Fruit fly (Drosophila melanogaster) whole organism, embryonic: ENCODE data around the gene CG32801.

Source experiments
- B-H2 ChIP-seq: fragments of 200-800 bp; sonication (Bioruptor generic); optimal IDR thresholded peaks from 2 replicates; lab custom pipeline; 2018; ENCODE audit warnings: missing biosample characterization, mild to moderate bottlenecking, missing genetic modification characterization
- BEAF-32 ChIP-seq: fragments of 200-800 bp; sonication (Bioruptor generic); optimal IDR thresholded peaks from 3 replicates; lab custom pipeline; 2017; ENCODE audit warnings: missing biosample characterization, missing genetic modification characterization, mild to moderate bottlenecking, moderate library complexity, missing genetic modification reagents
- Bteb2 ChIP-seq: fragments of 200-800 bp; sonication (Bioruptor generic); optimal IDR thresholded peaks from 2 replicates; lab custom pipeline; 2016; ENCODE audit warnings: missing biosample characterization, missing genetic modification characterization
- CG10431 ChIP-seq: fragments of 200-800 bp; sonication (Bioruptor generic); optimal IDR thresholded peaks from 3 replicates; lab custom pipeline; 2018; ENCODE audit warnings: missing biosample characterization, mild to moderate bottlenecking, missing genetic modification characterization
- CG11398 ChIP-seq: fragments of 200-800 bp; sonication (Bioruptor generic); optimal IDR thresholded peaks from 2 replicates; lab custom pipeline; 2016; ENCODE audit warnings: missing biosample characterization, missing genetic modification characterization
- CG13287 ChIP-seq: fragments of 200-800 bp; sonication (Bioruptor generic); IDR thresholded peaks from 2 replicates; pipeline ENCODE4 v1.3.6; 2022; ENCODE audit warnings: missing biosample characterization, missing genetic modification characterization; ENCODE audit not compliant: partially characterized antibody
- CG13424 ChIP-seq: fragments of 200-800 bp; sonication (Bioruptor generic); optimal IDR thresholded peaks from 2 replicates; lab custom pipeline; 2019; ENCODE audit warnings: missing biosample characterization, mild to moderate bottlenecking, missing genetic modification characterization, moderate library complexity
- CG13775 ChIP-seq: fragments of 200-800 bp; sonication (Bioruptor generic); optimal IDR thresholded peaks from 3 replicates; lab custom pipeline; 2017; ENCODE audit warnings: missing biosample characterization, mild to moderate bottlenecking, missing genetic modification characterization
- CG14441 ChIP-seq: fragments of 200-800 bp; sonication (Bioruptor generic); IDR thresholded peaks from 2 replicates; pipeline ENCODE4 v1.3.6; 2022; ENCODE audit warnings: missing biosample characterization, missing genetic modification characterization
- CG15011 ChIP-seq: fragments of 200-800 bp; sonication (Bioruptor generic); optimal IDR thresholded peaks from 3 replicates; lab custom pipeline; 2018; ENCODE audit warnings: missing biosample characterization, mild to moderate bottlenecking, missing genetic modification characterization
- CG16779 ChIP-seq: fragments of 200-800 bp; sonication (Bioruptor generic); IDR thresholded peaks from 2 replicates; pipeline ENCODE4 v1.3.6; 2022; ENCODE audit warnings: missing biosample characterization, missing genetic modification characterization
- CG16863 ChIP-seq: fragments of 200-800 bp; sonication (Bioruptor generic); optimal IDR thresholded peaks from 3 replicates; lab custom pipeline; 2016; ENCODE audit warnings: missing biosample characterization, missing genetic modification characterization
- CG17359 ChIP-seq: fragments of 200-800 bp; sonication (Bioruptor generic); optimal IDR thresholded peaks from 3 replicates; lab custom pipeline; 2018; ENCODE audit warnings: missing biosample characterization, mild to moderate bottlenecking, missing genetic modification characterization, moderate library complexity
- CG2120 ChIP-seq: fragments of 200-800 bp; sonication (Bioruptor generic); optimal IDR thresholded peaks from 3 replicates; lab custom pipeline; 2016; ENCODE audit warnings: missing biosample characterization, missing genetic modification characterization
- CG2889 ChIP-seq: fragments of 200-800 bp; sonication (Bioruptor generic); IDR thresholded peaks from 3 replicates; pipeline ENCODE4 v1.3.6; 2022; ENCODE audit warnings: missing biosample characterization, missing genetic modification characterization
- CG3726 ChIP-seq: fragments of 200-800 bp; sonication (Bioruptor generic); IDR thresholded peaks from 3 replicates; pipeline ENCODE4, ENCODE4 v1.3.6; 2022; ENCODE audit warnings: missing biosample characterization, missing genetic modification characterization
- CG4282 ChIP-seq: fragments of 200-800 bp; sonication (Bioruptor generic); optimal IDR thresholded peaks from 2 replicates; lab custom pipeline; 2016; ENCODE audit warnings: missing biosample characterization, missing genetic modification characterization
- CG6175 ChIP-seq: fragments of 200-800 bp; sonication (Bioruptor generic); IDR thresholded peaks from 3 replicates; pipeline ENCODE4 v1.3.6; 2022; ENCODE audit warnings: missing biosample characterization, missing genetic modification characterization
- CG6854 ChIP-seq: fragments of 200-800 bp; sonication (Bioruptor generic); optimal IDR thresholded peaks from 3 replicates; lab custom pipeline; 2017; ENCODE audit warnings: missing biosample characterization, mild to moderate bottlenecking, missing genetic modification characterization
- CG7372 ChIP-seq: fragments of 200-800 bp; sonication (Bioruptor generic); IDR thresholded peaks from 2 replicates; pipeline ENCODE4 v1.3.6; 2022; ENCODE audit warnings: missing biosample characterization, missing genetic modification characterization
- CG7928 ChIP-seq: fragments of 200-800 bp; sonication (Bioruptor generic); optimal IDR thresholded peaks from 2 replicates; lab custom pipeline; 2017; ENCODE audit warnings: missing biosample characterization, mild to moderate bottlenecking, missing genetic modification characterization
- CG8478 ChIP-seq: fragments of >200 bp; optimal IDR thresholded peaks from 2 replicates; lab custom pipeline; 2018
- CG9215 ChIP-seq: fragments of 200-800 bp; sonication (Bioruptor generic); IDR thresholded peaks from 2 replicates; pipeline ENCODE4 v1.3.6; 2022; ENCODE audit warnings: missing biosample characterization, missing genetic modification characterization
- Deaf1 ChIP-seq: fragments of 200-800 bp; optimal IDR thresholded peaks from 3 replicates; lab custom pipeline; 2019; ENCODE audit warnings: missing biosample characterization, mild to moderate bottlenecking, missing genetic modification characterization, moderate library complexity
- Gug ChIP-seq: fragments of 200-800 bp; sonication (Bioruptor generic); IDR thresholded peaks from 4 replicates; pipeline ENCODE4 v1.3.6; 2022; ENCODE audit warnings: missing biosample characterization, missing genetic modification characterization
- HHEX ChIP-seq: fragments of 200-800 bp; sonication (Bioruptor generic); optimal IDR thresholded peaks from 3 replicates; lab custom pipeline; 2017; ENCODE audit warnings: missing biosample characterization, mild to moderate bottlenecking, missing genetic modification characterization, missing genetic modification reagents
- MBD-R2 ChIP-seq: fragments of 200-800 bp; sonication (Bioruptor generic); IDR thresholded peaks from 2 replicates; pipeline ENCODE4 v1.3.6; 2022; ENCODE audit warnings: missing biosample characterization, missing genetic modification characterization
- Myb ChIP-seq: fragments of 200-800 bp; sonication (Bioruptor generic); optimal IDR thresholded peaks from 2 replicates; lab custom pipeline; 2016; ENCODE audit warnings: missing biosample characterization, missing genetic modification characterization
- Oli ChIP-seq: fragments of 200-800 bp; sonication (Bioruptor generic); optimal IDR thresholded peaks from 2 replicates; lab custom pipeline; 2018; ENCODE audit warnings: missing biosample characterization, mild to moderate bottlenecking, missing genetic modification characterization, moderate library complexity
- Optix ChIP-seq: fragments of 200-800 bp; sonication (Bioruptor generic); IDR thresholded peaks from 3 replicates; pipeline ENCODE4 v1.3.6; 2022; ENCODE audit warnings: missing biosample characterization, missing genetic modification characterization
- Sin3A ChIP-seq: fragments of >200 bp; optimal IDR thresholded peaks from 2 replicates; lab custom pipeline; 2018
- Sry-β ChIP-seq: fragments of 200-800 bp; sonication (Bioruptor generic); optimal IDR thresholded peaks from 2 replicates; lab custom pipeline; 2018; ENCODE audit warnings: missing biosample characterization, mild to moderate bottlenecking, missing genetic modification characterization, moderate library complexity
- Sry-δ ChIP-seq: fragments of 200-800 bp; sonication (Bioruptor generic); optimal IDR thresholded peaks from 2 replicates; lab custom pipeline; 2016; ENCODE audit warnings: missing biosample characterization, missing genetic modification characterization
- ap ChIP-seq: fragments of 200-800 bp; sonication (Bioruptor generic); IDR thresholded peaks from 2 replicates; pipeline ENCODE4 v1.3.6; 2022; ENCODE audit warnings: missing biosample characterization, missing genetic modification characterization
- ara ChIP-seq: fragments of 200-800 bp; sonication (Bioruptor generic); IDR thresholded peaks from 2 replicates; pipeline ENCODE4 v1.3.6; 2022; ENCODE audit warnings: missing biosample characterization, missing genetic modification characterization
- ato ChIP-seq: fragments of 200-800 bp; sonication (Bioruptor generic); IDR thresholded peaks from 2 replicates; pipeline ENCODE4 v1.3.6; 2022; ENCODE audit warnings: missing biosample characterization, missing genetic modification characterization; ENCODE audit not compliant: partially characterized antibody
- ftz-f1 ChIP-seq: fragments of 200-800 bp; sonication (Bioruptor generic); optimal IDR thresholded peaks from 2 replicates; lab custom pipeline; 2016; ENCODE audit warnings: missing biosample characterization, missing genetic modification characterization
- gem ChIP-seq: fragments of 200-800 bp; sonication (Bioruptor generic); optimal IDR thresholded peaks from 2 replicates; lab custom pipeline; 2019; ENCODE audit warnings: missing biosample characterization, mild to moderate bottlenecking, missing genetic modification characterization, moderate library complexity
- grau ChIP-seq: fragments of 200-800 bp; optimal IDR thresholded peaks from 3 replicates; lab custom pipeline; 2019; ENCODE audit warnings: missing biosample characterization, mild to moderate bottlenecking, missing genetic modification characterization, moderate library complexity
- gro ChIP-seq: fragments of 200-800 bp; sonication (Bioruptor generic); optimal IDR thresholded peaks from 2 replicates; lab custom pipeline; 2016; ENCODE audit warnings: missing biosample characterization, missing genetic modification characterization
- h ChIP-seq: fragments of >200 bp; optimal IDR thresholded peaks from 2 replicates; lab custom pipeline; 2017
- hb ChIP-seq: fragments of 200-800 bp; sonication (Bioruptor generic); IDR thresholded peaks from 3 replicates; pipeline ENCODE4 v1.3.6; 2022; ENCODE audit warnings: missing biosample characterization, missing genetic modification characterization; ENCODE audit not compliant: partially characterized antibody
- jing ChIP-seq: fragments of 200-800 bp; sonication (Bioruptor generic); optimal IDR thresholded peaks from 2 replicates; lab custom pipeline; 2018; ENCODE audit warnings: missing biosample characterization, mild to moderate bottlenecking, missing genetic modification characterization
- luna ChIP-seq: fragments of 200-800 bp; sonication (Bioruptor generic); optimal IDR thresholded peaks from 2 replicates; lab custom pipeline; 2016; ENCODE audit warnings: missing biosample characterization, missing genetic modification characterization
- rib ChIP-seq: fragments of 200-800 bp; sonication (Bioruptor generic); IDR thresholded peaks from 2 replicates; pipeline ENCODE4 v1.3.6; 2022; ENCODE audit warnings: missing biosample characterization, missing genetic modification characterization
- row ChIP-seq: fragments of 200-800 bp; sonication (Bioruptor generic); IDR thresholded peaks from 3 replicates; pipeline ENCODE4 v1.3.6; 2022; ENCODE audit warnings: missing biosample characterization, missing genetic modification characterization
- scrt ChIP-seq: fragments of 200-800 bp; sonication (Bioruptor generic); optimal IDR thresholded peaks from 2 replicates; lab custom pipeline; 2018; ENCODE audit warnings: missing biosample characterization, mild to moderate bottlenecking, missing genetic modification characterization, moderate library complexity
- slbo ChIP-seq: fragments of 200-800 bp; sonication (Bioruptor generic); IDR thresholded peaks from 2 replicates; pipeline ENCODE4 v1.3.6; 2022; ENCODE audit warnings: missing biosample characterization, missing genetic modification characterization
- slp2 ChIP-seq: fragments of 200-800 bp; sonication (Bioruptor generic); optimal IDR thresholded peaks from 2 replicates; lab custom pipeline; 2016; ENCODE audit warnings: missing biosample characterization, missing genetic modification characterization
- tap ChIP-seq: fragments of 200-800 bp; optimal IDR thresholded peaks from 3 replicates; lab custom pipeline; 2019; ENCODE audit warnings: missing biosample characterization, mild to moderate bottlenecking, missing genetic modification characterization, moderate library complexity
- trem ChIP-seq: fragments of 200-800 bp; optimal IDR thresholded peaks from 3 replicates; lab custom pipeline; 2019; ENCODE audit warnings: missing biosample characterization, mild to moderate bottlenecking, missing genetic modification characterization, moderate library complexity
- tup ChIP-seq: fragments of 200-800 bp; sonication (Bioruptor generic); optimal IDR thresholded peaks from 2 replicates; lab custom pipeline; 2016; ENCODE audit warnings: missing biosample characterization, mild to moderate bottlenecking, missing genetic modification characterization, moderate library complexity
- unc-4 ChIP-seq: fragments of 200-800 bp; sonication (Bioruptor generic); IDR thresholded peaks from 2 replicates; pipeline ENCODE4 v1.3.6; 2022; ENCODE audit warnings: missing biosample characterization, missing genetic modification characterization; ENCODE audit not compliant: partially characterized antibody

CG32801 gene

dm6 chrX:1901605-1902136, 1.3 kb downstream of the CG32801 start, which contains the start of gene Ldaf1 (continued):
- TF ChIP-seq Deaf1 (tag; lab: Kevin White, UChicago) (no peak), CG16863 (GFP tag; lab: Kevin White, UChicago) (no peak), CG6175 (GFP tag; lab: Robert Waterston, UW) (no peak), CG15011 (GFP tag; lab: Kevin White, UChicago) (no peak), trem (tag; lab: Kevin White, UChicago) (peak; percentile 28), Sry-β (GFP tag; lab: Kevin White, UChicago) (no peak), CG14441 (GFP tag; lab: Robert Waterston, UW) (no peak), HHEX (GFP tag; lab: Kevin White, UChicago) (no peak), Bteb2 (GFP tag; lab: Kevin White, UChicago) (no peak), unc-4 (GFP tag; lab: Robert Waterston, UW) (no peak), luna (GFP tag; lab: Kevin White, UChicago) (no peak), Optix (no peak), CG4282 (no peak), row (GFP tag; lab: Robert Waterston, UW) (peak; percentile 44; the same call in 1 of the 3 replicates), BEAF-32 (GFP tag; lab: Kevin White, UChicago) (peak; percentile 22), CG13775 (GFP tag; lab: Kevin White, UChicago) (no peak), CG3726 (GFP tag; lab: Robert Waterston, UW) (no peak), ap (GFP tag; lab: Robert Waterston, UW) (no peak), gem (tag; lab: Kevin White, UChicago) (peak; percentile 16), gro (GFP tag; lab: Kevin White, UChicago) (no peak), h (lab: Kevin White, UChicago) (no peak), CG6854 (no peak), Sry-δ (peak; percentile 5), jing (GFP tag; lab: Kevin White, UChicago) (no peak), rib (GFP tag; lab: Robert Waterston, UW) (no peak), scrt (GFP tag; lab: Kevin White, UChicago) (peak; percentile 36), slp2 (GFP tag; lab: Kevin White, UChicago) (no peak), Sin3A (lab: Kevin White, UChicago) (no peak), CG2120 (peak; percentile 7), ftz-f1 (GFP tag; lab: Kevin White, UChicago) (no peak), CG9215 (no peak), CG13424 (tag; lab: Kevin White, UChicago) (peak; percentile 5), CG7928 (GFP tag; lab: Kevin White, UChicago) (peak; percentile 87), B-H2 (GFP tag; lab: Kevin White, UChicago) (peak; percentile 19), CG10431 (GFP tag; lab: Kevin White, UChicago) (peak; percentile 22), MBD-R2 (GFP tag; lab: Robert Waterston, UW) (peak; percentile 65), slbo (GFP tag; lab: Robert Waterston, UW) (no peak), tap (no peak), grau (tag; lab: Kevin White, UChicago) (peak; percentile 20), CG2889 (no peak), ara (GFP tag; lab: Robert Waterston, UW) (no peak), CG8478 (lab: Kevin White, UChicago) (no peak), Myb (peak; percentile 55), Gug (GFP tag; lab: Robert Waterston, UW) (no peak), ato (no peak), Oli (tag; lab: Kevin White, UChicago) (no peak), hb (GFP tag; lab: Robert Waterston, UW) (no peak), tup (no peak), CG11398 (GFP tag; lab: Kevin White, UChicago) (no peak), CG13287 (GFP tag; lab: Robert Waterston, UW) (peak; percentile 23; the same call in 1 of the 2 replicates), CG17359 (tag; lab: Kevin White, UChicago) (no peak), CG7372 (no peak), CG16779 (GFP tag; lab: Robert Waterston, UW) (no peak)
